Fruit fly (Drosophila melanogaster) whole organism, adult: ENCODE data around the gene Nost.

Source experiments
- CG11617 ChIP-seq: fragments of 200-800 bp; sonication (Bioruptor generic); optimal IDR thresholded peaks from 2 replicates; lab custom pipeline; 2017; ENCODE audit warnings: mild to moderate bottlenecking, missing biosample characterization, missing genetic modification reagents, missing genetic modification characterization
- CG12768 ChIP-seq: fragments of 200-800 bp; sonication (Bioruptor generic); optimal IDR thresholded peaks from 2 replicates; lab custom pipeline; 2017; ENCODE audit warnings: missing biosample characterization, missing genetic modification characterization, mild to moderate bottlenecking, moderate library complexity, missing genetic modification reagents
- CG14711 ChIP-seq: fragments of 200-800 bp; sonication (Bioruptor generic); optimal IDR thresholded peaks from 2 replicates; lab custom pipeline; 2018; ENCODE audit warnings: missing biosample characterization, mild to moderate bottlenecking, missing genetic modification characterization, moderate library complexity
- CG1620 ChIP-seq: fragments of 200-800 bp; sonication (Bioruptor generic); optimal IDR thresholded peaks from 2 replicates; lab custom pipeline; 2016; ENCODE audit warnings: missing biosample characterization, missing genetic modification characterization
- CG33017 ChIP-seq: fragments of 200-800 bp; sonication (Bioruptor generic); optimal IDR thresholded peaks from 2 replicates; lab custom pipeline; 2018; ENCODE audit warnings: missing biosample characterization, mild to moderate bottlenecking, missing genetic modification characterization, moderate library complexity
- CG5204 ChIP-seq: fragments of 200-800 bp; sonication (Bioruptor generic); optimal IDR thresholded peaks from 2 replicates; lab custom pipeline; 2016; ENCODE audit warnings: missing biosample characterization, missing genetic modification characterization
- CG7045 ChIP-seq: fragments of 200-800 bp; sonication (Bioruptor generic); optimal IDR thresholded peaks from 2 replicates; lab custom pipeline; 2017; ENCODE audit warnings: missing biosample characterization, mild to moderate bottlenecking, missing genetic modification characterization
- CG7101 ChIP-seq: fragments of 200-800 bp; sonication (Bioruptor generic); optimal IDR thresholded peaks from 2 replicates; lab custom pipeline; 2018; ENCODE audit warnings: missing biosample characterization, mild to moderate bottlenecking, missing genetic modification characterization, moderate library complexity
- Clk ChIP-seq: fragments of 200-800 bp; sonication (Bioruptor generic); optimal IDR thresholded peaks from 2 replicates; lab custom pipeline; 2017; ENCODE audit warnings: missing biosample characterization, missing genetic modification characterization
- Crg-1 ChIP-seq: fragments of 200-800 bp; sonication (Bioruptor generic); optimal IDR thresholded peaks from 2 replicates; lab custom pipeline; 2016; ENCODE audit warnings: missing biosample characterization, missing genetic modification characterization
- Hr96 ChIP-seq: fragments of 200-800 bp; sonication (Bioruptor generic); optimal IDR thresholded peaks from 2 replicates; lab custom pipeline; 2016; ENCODE audit warnings: missing biosample characterization, missing genetic modification characterization
- Mnt ChIP-seq: fragments of 200-800 bp; sonication (Bioruptor generic); optimal IDR thresholded peaks from 2 replicates; lab custom pipeline; 2016; ENCODE audit warnings: missing biosample characterization, mild to moderate bottlenecking, missing genetic modification characterization
- bab1 ChIP-seq: fragments of 200-800 bp; sonication (Bioruptor generic); optimal IDR thresholded peaks from 3 replicates; lab custom pipeline; 2019; ENCODE audit warnings: missing biosample characterization, mild to moderate bottlenecking, missing genetic modification characterization, moderate library complexity
- cic ChIP-seq: fragments of 200-800 bp; sonication (Bioruptor generic); optimal IDR thresholded peaks from 2 replicates; lab custom pipeline; 2017; ENCODE audit warnings: missing biosample characterization, mild to moderate bottlenecking, missing genetic modification characterization, moderate library complexity
- cnc ChIP-seq, 2 experiments: fragments of >200 bp; optimal IDR thresholded peaks; 2 replicates each; lab custom pipeline; 2017
- kay ChIP-seq: fragments of 200-800 bp; sonication (Bioruptor generic); peaks from one replicate; lab custom pipeline; 2016; ENCODE audit warnings: missing biosample characterization, missing genetic modification characterization, borderline replicate concordance
- ovo ChIP-seq: fragments of 200-800 bp; sonication (Bioruptor generic); optimal IDR thresholded peaks from 2 replicates; lab custom pipeline; 2016; ENCODE audit warnings: missing biosample characterization, missing genetic modification characterization
- pad ChIP-seq: fragments of 200-800 bp; sonication (Bioruptor generic); optimal IDR thresholded peaks from 3 replicates; lab custom pipeline; 2017; ENCODE audit warnings: missing biosample characterization, missing genetic modification characterization, mild to moderate bottlenecking, moderate library complexity, missing genetic modification reagents
- tj ChIP-seq: fragments of 200-800 bp; sonication (Bioruptor generic); optimal IDR thresholded peaks from 3 replicates; lab custom pipeline; 2017; ENCODE audit warnings: missing biosample characterization, mild to moderate bottlenecking, missing genetic modification characterization, moderate library complexity
- toe ChIP-seq: fragments of 200-800 bp; sonication (Bioruptor generic); optimal IDR thresholded peaks from 2 replicates; lab custom pipeline; 2016; ENCODE audit warnings: missing biosample characterization, missing genetic modification characterization

Gene Nost

DNA sequence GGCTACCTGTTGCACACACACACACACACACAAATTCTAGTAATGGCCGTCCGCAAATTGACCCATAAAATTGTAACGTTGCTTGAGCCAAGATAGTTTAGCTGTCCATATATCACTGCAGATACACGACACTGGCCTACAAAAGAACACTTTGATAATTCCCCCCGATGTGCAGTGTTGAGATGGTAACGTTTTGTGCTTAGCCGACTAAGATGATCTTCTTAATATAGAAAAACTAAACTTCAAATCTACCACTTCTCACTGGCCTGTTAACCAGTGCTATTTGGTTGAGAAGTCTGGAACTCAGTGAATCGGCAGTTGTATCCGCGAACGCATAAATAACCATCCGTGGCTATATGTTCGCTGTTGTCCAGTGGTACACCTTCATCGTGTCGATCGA is 38.8 kb downstream of the Nost start:
- TF ChIP-seq CG11617 (GFP tag; lab: Kevin White, UChicago), result no peak
- no peak for TF ChIP-seq pad (GFP tag; lab: Kevin White, UChicago)
- TF ChIP-seq cic (GFP tag; lab: Kevin White, UChicago), result no peak

DNA sequence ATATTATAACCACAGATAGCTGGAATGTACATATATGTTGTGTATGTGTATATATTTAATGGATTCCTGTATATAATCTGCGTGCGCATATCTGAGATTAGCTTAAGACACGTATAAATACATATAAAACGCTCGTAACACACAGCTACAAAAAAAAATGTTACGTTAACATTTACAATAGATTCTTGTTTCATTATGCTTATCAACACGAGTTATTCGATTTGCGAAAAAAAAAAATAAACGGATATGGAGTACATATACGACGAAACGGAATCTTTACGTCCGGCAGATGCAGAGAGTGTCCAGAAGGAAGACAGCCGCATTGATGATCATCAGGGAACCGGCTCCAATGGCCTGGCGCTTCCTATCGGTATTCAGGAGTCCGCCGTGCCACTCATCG is 41.3 kb downstream of the Nost start, which contains the start of gene CG10970:
Gene CG10970 (minus strand): TSS at position 101 of the 400 bp plus-strand sequence.
- TF ChIP-seq kay (no peak), toe (GFP tag; lab: Kevin White, UChicago) (no peak), CG11617 (GFP tag; lab: Kevin White, UChicago) (no peak), Crg-1 (GFP tag; lab: Kevin White, UChicago) (no peak), CG7045 (GFP tag; lab: Kevin White, UChicago) (no peak), CG12768 (GFP tag; lab: Kevin White, UChicago) (no peak), cnc (optimal IDR thresholded peaks at IDR 0.05; lab: Kevin White, UChicago) (no peak), CG5204 (GFP tag; lab: Kevin White, UChicago) (no peak), Mnt (GFP tag; lab: Kevin White, UChicago) (no peak), ovo (GFP tag; lab: Kevin White, UChicago) (no peak), CG7101 (tag; lab: Kevin White, UChicago) (no peak), CG14711 (tag; lab: Kevin White, UChicago) (no peak), pad (GFP tag; lab: Kevin White, UChicago) (no peak), tj (GFP tag; lab: Kevin White, UChicago) (no peak)

DNA sequence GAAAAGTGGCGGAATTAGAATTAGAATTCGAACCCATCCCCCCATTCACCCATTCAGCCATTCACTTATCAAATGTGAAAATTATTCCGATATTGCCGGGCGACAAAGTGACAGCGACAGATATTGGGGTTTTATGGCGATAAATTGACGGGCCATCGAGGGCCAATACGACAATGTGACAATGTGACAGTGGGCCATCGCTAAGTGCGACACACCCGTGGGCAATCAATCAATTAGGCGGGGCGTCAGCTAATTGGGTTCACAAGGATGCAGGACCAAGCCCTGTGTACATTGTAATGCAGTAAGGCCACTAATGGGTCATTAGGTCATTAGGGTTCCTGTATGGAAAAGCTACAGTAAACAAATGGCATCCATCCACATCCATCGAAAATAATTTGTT is 44.0 kb downstream of the Nost start:
- TF ChIP-seq CG33017 (tag; lab: Kevin White, UChicago) (no peak), ovo (GFP tag; lab: Kevin White, UChicago) (no peak), CG12768 (GFP tag; lab: Kevin White, UChicago) (no peak), tj (GFP tag; lab: Kevin White, UChicago) (no peak), Mnt (GFP tag; lab: Kevin White, UChicago) (no peak), cic (GFP tag; lab: Kevin White, UChicago) (no peak), Clk (GFP tag; lab: Kevin White, UChicago) (no peak), kay (no peak), CG14711 (tag; lab: Kevin White, UChicago) (no peak)

DNA sequence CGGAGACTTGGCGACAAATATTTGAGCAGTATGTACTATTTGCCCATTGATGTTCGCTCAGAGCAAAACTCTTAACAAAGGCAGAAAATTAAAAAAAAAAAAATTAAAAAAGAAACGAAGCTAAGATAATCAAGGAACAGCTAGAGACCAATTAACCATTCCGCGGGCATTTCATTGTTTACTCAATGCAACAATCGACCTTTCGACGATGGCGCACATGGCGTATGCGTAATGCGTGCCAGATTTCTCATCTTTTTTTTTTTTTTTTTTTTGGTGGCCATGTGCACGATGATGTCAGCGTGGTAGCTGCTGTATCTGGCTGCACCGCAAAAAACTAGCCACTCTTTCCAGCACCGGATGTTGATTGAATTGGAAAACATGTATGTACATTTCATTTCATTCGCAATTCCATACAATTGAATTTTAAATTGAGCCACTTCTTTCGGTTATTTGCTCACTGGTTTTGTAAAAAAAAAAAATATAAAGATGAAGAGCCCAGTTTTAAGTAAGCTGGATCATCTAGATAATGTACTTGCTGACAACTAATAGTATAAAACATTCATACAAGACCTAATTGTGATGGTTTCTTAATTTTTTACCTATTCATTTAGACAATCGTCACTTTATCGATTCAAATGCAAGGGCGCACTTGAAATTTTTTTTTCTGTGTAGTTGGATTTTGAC is 45.8 kb downstream of the Nost start:
- TF ChIP-seq CG7101 (tag; lab: Kevin White, UChicago) (peak; percentile 1), Mnt (GFP tag; lab: Kevin White, UChicago) (peak; percentile 25), kay (peak; percentile 33), tj (GFP tag; lab: Kevin White, UChicago) (no peak), toe (GFP tag; lab: Kevin White, UChicago) (peak; percentile 11), CG1620 (GFP tag; lab: Kevin White, UChicago) (peak; percentile 32)

DNA sequence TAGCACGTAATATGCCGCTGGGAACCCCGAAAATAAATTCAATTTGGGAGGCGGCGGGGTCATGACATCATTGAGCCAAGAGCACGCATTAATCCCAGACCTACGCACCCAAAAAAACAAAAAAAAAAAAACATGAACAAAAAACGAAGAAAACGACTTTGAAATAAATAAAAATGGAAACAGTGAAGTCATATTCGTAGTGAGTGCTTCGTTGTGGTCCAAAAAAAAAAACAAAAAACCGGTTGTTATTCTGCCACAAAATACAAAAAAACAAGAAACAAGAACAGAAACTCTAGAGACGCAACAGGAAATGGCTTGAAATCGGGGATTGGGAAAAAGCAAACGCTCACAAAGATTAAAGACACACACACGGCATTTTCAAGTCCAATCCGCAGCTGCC is 47.6 kb downstream of the Nost start:
- no peak for TF ChIP-seq CG14711 (tag; lab: Kevin White, UChicago)
- TF ChIP-seq Hr96 (GFP tag; lab: Kevin White, UChicago), result no peak
- no peak for TF ChIP-seq Crg-1 (GFP tag; lab: Kevin White, UChicago)
- no peak for TF ChIP-seq ovo (GFP tag; lab: Kevin White, UChicago)
- TF ChIP-seq toe (GFP tag; lab: Kevin White, UChicago), result no peak
- TF ChIP-seq Clk (GFP tag; lab: Kevin White, UChicago), result no peak
- no peak for TF ChIP-seq CG11617 (GFP tag; lab: Kevin White, UChicago)
- TF ChIP-seq CG12768 (GFP tag; lab: Kevin White, UChicago), result no peak
- no peak for TF ChIP-seq pad (GFP tag; lab: Kevin White, UChicago)
- no peak for TF ChIP-seq CG33017 (tag; lab: Kevin White, UChicago)
- no peak for TF ChIP-seq CG5204 (GFP tag; lab: Kevin White, UChicago)
- no peak for TF ChIP-seq bab1 (GFP tag; lab: Kevin White, UChicago)
- TF ChIP-seq Mnt (GFP tag; lab: Kevin White, UChicago), result no peak
- no peak for TF ChIP-seq CG7045 (GFP tag; lab: Kevin White, UChicago)
- no peak for TF ChIP-seq cic (GFP tag; lab: Kevin White, UChicago)
- TF ChIP-seq tj (GFP tag; lab: Kevin White, UChicago), result no peak

DNA sequence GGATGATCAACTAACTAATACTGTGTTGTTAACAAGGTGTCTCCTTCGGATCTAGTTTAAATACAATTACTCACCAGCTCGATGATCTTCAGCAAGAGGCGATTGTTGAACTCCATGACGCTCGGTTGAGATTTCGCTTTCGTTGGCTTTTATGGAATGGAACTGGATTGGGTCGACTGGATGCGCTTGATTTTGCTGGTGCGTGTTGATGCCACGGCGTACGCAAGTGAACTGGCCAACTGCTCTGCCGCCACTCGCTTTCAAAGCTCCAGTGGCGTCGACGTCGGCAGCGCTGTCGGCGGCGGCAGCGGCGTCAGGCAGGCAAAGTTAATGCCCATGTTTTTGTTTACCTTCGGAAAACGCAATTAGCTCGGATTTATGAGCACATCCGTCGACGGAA is 48.3 kb downstream of the Nost start, which contains the start of gene CG44325:
Gene CG44325 (minus strand): TSS at position 237 of the 400 bp plus-strand sequence.
- TF ChIP-seq bab1 (GFP tag; lab: Kevin White, UChicago), result peak; percentile 27
- no peak for TF ChIP-seq Mnt (GFP tag; lab: Kevin White, UChicago)
- TF ChIP-seq toe (GFP tag; lab: Kevin White, UChicago), result no peak

DNA sequence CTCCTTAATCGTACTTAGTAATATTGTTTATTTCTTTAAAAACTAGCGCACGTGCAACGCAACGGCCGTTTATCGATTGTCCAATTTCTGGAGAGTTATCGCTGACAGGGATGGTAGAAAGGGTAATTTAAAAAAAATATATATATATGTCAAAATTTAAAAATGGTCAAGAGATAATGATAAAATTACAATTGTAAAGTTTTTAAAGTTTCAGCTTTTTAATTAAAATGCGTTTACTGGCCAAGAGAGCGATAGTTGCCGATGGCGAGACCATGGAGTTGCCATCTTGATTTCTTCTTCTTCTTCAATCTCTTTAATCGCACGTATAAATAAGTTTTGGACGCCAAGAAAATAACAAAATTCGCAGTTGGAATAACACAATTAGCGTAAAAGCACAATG is 51.0 kb downstream of the Nost start, which contains the start of the genes CG7246 and HP1b:
Gene CG7246 (minus strand): TSS at position 96 of the 400 bp plus-strand sequence.
Gene HP1b (plus strand): TSS at position 102 of the 400 bp plus-strand sequence.
- TF ChIP-seq kay (no peak), CG1620 (GFP tag; lab: Kevin White, UChicago) (peak; percentile 59), Hr96 (GFP tag; lab: Kevin White, UChicago) (no peak), Clk (GFP tag; lab: Kevin White, UChicago) (no peak), CG12768 (GFP tag; lab: Kevin White, UChicago) (peak; percentile 11), bab1 (GFP tag; lab: Kevin White, UChicago) (peak; percentile 90), CG7101 (tag; lab: Kevin White, UChicago) (peak; percentile 73), CG33017 (tag; lab: Kevin White, UChicago) (peak; percentile 20), ovo (GFP tag; lab: Kevin White, UChicago) (no peak), pad (GFP tag; lab: Kevin White, UChicago) (peak; percentile 24), CG5204 (GFP tag; lab: Kevin White, UChicago) (peak; percentile 60), toe (GFP tag; lab: Kevin White, UChicago) (peak; percentile 28), tj (GFP tag; lab: Kevin White, UChicago) (peak; percentile 43), CG11617 (GFP tag; lab: Kevin White, UChicago) (peak; percentile 72), cnc (optimal IDR thresholded peaks at IDR 0.05; lab: Kevin White, UChicago) (no peak), cic (GFP tag; lab: Kevin White, UChicago) (no peak), CG7045 (GFP tag; lab: Kevin White, UChicago) (peak; percentile 40), Crg-1 (GFP tag; lab: Kevin White, UChicago) (no peak), Mnt (GFP tag; lab: Kevin White, UChicago) (peak; percentile 97), CG14711 (tag; lab: Kevin White, UChicago) (peak; percentile 79)
